Fruit fly (Drosophila melanogaster) whole organism, embryonic: ENCODE data around the gene CG1575.

ENCODE experiments used
- Atf-2 ChIP-seq: fragments of 200-800 bp; sonication (Bioruptor generic); optimal IDR thresholded peaks from 2 replicates; lab custom pipeline; 2016; ENCODE audit warnings: missing biosample characterization, missing genetic modification characterization
- CG13287 ChIP-seq: fragments of 200-800 bp; sonication (Bioruptor generic); IDR thresholded peaks from 2 replicates; pipeline ENCODE4 v1.3.6; 2022; ENCODE audit warnings: missing biosample characterization, missing genetic modification characterization; ENCODE audit not compliant: partially characterized antibody
- CG14441 ChIP-seq: fragments of 200-800 bp; sonication (Bioruptor generic); IDR thresholded peaks from 2 replicates; pipeline ENCODE4 v1.3.6; 2022; ENCODE audit warnings: missing biosample characterization, missing genetic modification characterization
- CG15073 ChIP-seq: fragments of 200-800 bp; sonication (Bioruptor generic); optimal IDR thresholded peaks from 2 replicates; lab custom pipeline; 2016; ENCODE audit warnings: missing biosample characterization, missing genetic modification characterization
- CG15479 ChIP-seq: fragments of 200-800 bp; sonication (Bioruptor generic); optimal IDR thresholded peaks from 3 replicates; lab custom pipeline; 2019; ENCODE audit warnings: missing biosample characterization, mild to moderate bottlenecking, missing genetic modification characterization, moderate library complexity
- CG15696 ChIP-seq: fragments of 200-800 bp; sonication (Bioruptor generic); optimal IDR thresholded peaks from 2 replicates; lab custom pipeline; 2019; ENCODE audit warnings: missing biosample characterization, mild to moderate bottlenecking, missing genetic modification characterization, moderate library complexity
- CG17359 ChIP-seq: fragments of 200-800 bp; sonication (Bioruptor generic); optimal IDR thresholded peaks from 3 replicates; lab custom pipeline; 2018; ENCODE audit warnings: missing biosample characterization, mild to moderate bottlenecking, missing genetic modification characterization, moderate library complexity
- CG17912 ChIP-seq: fragments of 200-800 bp; sonication (Bioruptor generic); optimal IDR thresholded peaks from 2 replicates; lab custom pipeline; 2018; ENCODE audit warnings: missing biosample characterization, mild to moderate bottlenecking, missing genetic modification characterization
- CG18476 ChIP-seq: fragments of 200-800 bp; sonication (Bioruptor generic); optimal IDR thresholded peaks from 2 replicates; lab custom pipeline; 2016; ENCODE audit warnings: missing biosample characterization, mild to moderate bottlenecking, missing genetic modification characterization
- CG33213 ChIP-seq: fragments of 200-800 bp; sonication (Bioruptor generic); optimal IDR thresholded peaks from 3 replicates; lab custom pipeline; 2016; ENCODE audit warnings: missing biosample characterization, missing genetic modification characterization
- CG34422 ChIP-seq: fragments of 200-800 bp; sonication (Bioruptor generic); IDR thresholded peaks from 3 replicates; pipeline ENCODE4 v1.3.6; 2022; ENCODE audit warnings: missing biosample characterization, missing genetic modification characterization
- CG4360 ChIP-seq: fragments of 200-800 bp; sonication (Bioruptor generic); IDR thresholded peaks from 2 replicates; pipeline ENCODE4 v1.3.6; 2022; ENCODE audit warnings: missing biosample characterization, missing genetic modification characterization
- CG7786 ChIP-seq: fragments of 200-800 bp; sonication (Bioruptor generic); optimal IDR thresholded peaks from 2 replicates; lab custom pipeline; 2016; ENCODE audit warnings: missing biosample characterization, missing genetic modification characterization
- CG7928 ChIP-seq: fragments of 200-800 bp; sonication (Bioruptor generic); optimal IDR thresholded peaks from 2 replicates; lab custom pipeline; 2017; ENCODE audit warnings: missing biosample characterization, mild to moderate bottlenecking, missing genetic modification characterization
- CG8359 ChIP-seq: fragments of 200-800 bp; sonication (Bioruptor generic); optimal IDR thresholded peaks from 2 replicates; lab custom pipeline; 2017; ENCODE audit warnings: missing biosample characterization, mild to moderate bottlenecking, missing genetic modification characterization, borderline replicate concordance
- CG8478 ChIP-seq: fragments of >200 bp; optimal IDR thresholded peaks from 2 replicates; lab custom pipeline; 2018
- CTCF ChIP-seq: fragments of 200-800 bp; sonication (Bioruptor generic); optimal IDR thresholded peaks from 2 replicates; lab custom pipeline; 2017; ENCODE audit warnings: missing biosample characterization, mild to moderate bottlenecking, missing genetic modification characterization, moderate library complexity
- D ChIP-seq, 2 experiments: fragments of 200-800 bp in 1 of 2; fragments of >200 bp in 1 of 2; sonication (Bioruptor generic) in 1 of 2; optimal IDR thresholded peaks; 2 replicates in 1 of 2; 3 replicates in 1 of 2; lab custom pipeline; 2017; ENCODE audit warnings: mild to moderate bottlenecking in 1 of 2, missing biosample characterization in 1 of 2, missing genetic modification characterization in 1 of 2, missing genetic modification reagents in 1 of 2
- Deaf1 ChIP-seq: fragments of 200-800 bp; optimal IDR thresholded peaks from 3 replicates; lab custom pipeline; 2019; ENCODE audit warnings: missing biosample characterization, mild to moderate bottlenecking, missing genetic modification characterization, moderate library complexity
- Dref ChIP-seq: fragments of 200-800 bp; sonication (Bioruptor generic); IDR thresholded peaks from 2 replicates; pipeline ENCODE4 v1.3.6; 2022; ENCODE audit warnings: missing biosample characterization, missing genetic modification characterization
- HHEX ChIP-seq: fragments of 200-800 bp; sonication (Bioruptor generic); optimal IDR thresholded peaks from 3 replicates; lab custom pipeline; 2017; ENCODE audit warnings: missing biosample characterization, mild to moderate bottlenecking, missing genetic modification characterization, missing genetic modification reagents
- Hand ChIP-seq: fragments of 200-800 bp; sonication (Bioruptor generic); optimal IDR thresholded peaks from 2 replicates; lab custom pipeline; 2017; ENCODE audit warnings: mild to moderate bottlenecking, missing biosample characterization, missing genetic modification reagents, missing genetic modification characterization
- HmgD ChIP-seq: fragments of 200-800 bp; sonication (Bioruptor generic); optimal IDR thresholded peaks from 3 replicates; lab custom pipeline; 2016; ENCODE audit warnings: missing biosample characterization, missing genetic modification characterization
- Hmx ChIP-seq: fragments of 200-800 bp; sonication (Bioruptor generic); optimal IDR thresholded peaks from 2 replicates; lab custom pipeline; 2016; ENCODE audit warnings: missing biosample characterization, missing genetic modification characterization
- Hr78 ChIP-seq, 2 experiments: fragments of 200-800 bp in 1 of 2; fragments of >200 bp in 1 of 2; sonication (Bioruptor generic) in 1 of 2; optimal IDR thresholded peaks; 2 replicates each; lab custom pipeline; 2017 to 2019; ENCODE audit warnings: missing biosample characterization in 2 of 2, missing genetic modification characterization in 2 of 2, mild to moderate bottlenecking in 1 of 2, moderate library complexity in 1 of 2
- Kr ChIP-seq: fragments of 200-800 bp; sonication (Bioruptor generic); optimal IDR thresholded peaks from 2 replicates; lab custom pipeline; 2017; ENCODE audit warnings: missing biosample characterization, mild to moderate bottlenecking, missing genetic modification characterization
- Nf-YB ChIP-seq: fragments of 200-800 bp; sonication (Bioruptor generic); optimal IDR thresholded peaks from 3 replicates; lab custom pipeline; 2019; ENCODE audit warnings: missing biosample characterization, mild to moderate bottlenecking, missing genetic modification characterization, moderate library complexity
- NfI ChIP-seq: fragments of 200-800 bp; sonication (Bioruptor generic); optimal IDR thresholded peaks from 3 replicates; lab custom pipeline; 2018; ENCODE audit warnings: missing biosample characterization, mild to moderate bottlenecking, missing genetic modification characterization, moderate library complexity
- Opbp ChIP-seq: fragments of 200-800 bp; sonication (Bioruptor generic); IDR thresholded peaks from 3 replicates; pipeline ENCODE4 v1.3.6; 2022; ENCODE audit warnings: missing biosample characterization, missing genetic modification characterization; ENCODE audit not compliant: partially characterized antibody
- Ravus ChIP-seq: fragments of 200-800 bp; sonication (Bioruptor generic); IDR thresholded peaks from 2 replicates; pipeline ENCODE4 v1.3.6; 2022; ENCODE audit warnings: missing biosample characterization, missing genetic modification characterization
- Side ChIP-seq: fragments of 200-800 bp; sonication (Bioruptor generic); optimal IDR thresholded peaks from 2 replicates; lab custom pipeline; 2016; ENCODE audit warnings: missing biosample characterization, missing genetic modification characterization
- Sry-β ChIP-seq: fragments of 200-800 bp; sonication (Bioruptor generic); optimal IDR thresholded peaks from 2 replicates; lab custom pipeline; 2018; ENCODE audit warnings: missing biosample characterization, mild to moderate bottlenecking, missing genetic modification characterization, moderate library complexity
- Tbp ChIP-seq: fragments of >200 bp; optimal IDR thresholded peaks from 2 replicates; lab custom pipeline; 2018; ENCODE audit warnings: missing biosample characterization, missing genetic modification characterization
- Vsx1 ChIP-seq: fragments of 200-800 bp; sonication (Bioruptor generic); optimal IDR thresholded peaks from 2 replicates; lab custom pipeline; 2017; ENCODE audit warnings: missing biosample characterization, mild to moderate bottlenecking, missing genetic modification characterization, missing genetic modification reagents
- dpn ChIP-seq, 2 experiments: fragments of 200-800 bp; sonication (Bioruptor generic); optimal IDR thresholded peaks; 3 replicates each; lab custom pipeline; 2016; ENCODE audit warnings: missing biosample characterization in 2 of 2, missing genetic modification characterization in 2 of 2
- emc ChIP-seq: fragments of 200-800 bp; sonication (Bioruptor generic); optimal IDR thresholded peaks from 2 replicates; lab custom pipeline; 2016; ENCODE audit warnings: missing biosample characterization, missing genetic modification characterization
- en ChIP-seq: fragments of 200-800 bp; sonication (Bioruptor generic); optimal IDR thresholded peaks from 2 replicates; lab custom pipeline; 2016; ENCODE audit warnings: missing biosample characterization, missing genetic modification characterization
- gfzf ChIP-seq: fragments of 200-800 bp; sonication (Bioruptor generic); optimal IDR thresholded peaks from 2 replicates; lab custom pipeline; 2016; ENCODE audit warnings: missing biosample characterization, mild to moderate bottlenecking, missing genetic modification characterization, moderate library complexity
- grau ChIP-seq: fragments of 200-800 bp; optimal IDR thresholded peaks from 3 replicates; lab custom pipeline; 2019; ENCODE audit warnings: missing biosample characterization, mild to moderate bottlenecking, missing genetic modification characterization, moderate library complexity
- lab ChIP-seq: fragments of 200-800 bp; sonication (Bioruptor generic); optimal IDR thresholded peaks from 3 replicates; lab custom pipeline; 2017; ENCODE audit warnings: missing biosample characterization, missing genetic modification characterization, mild to moderate bottlenecking, moderate library complexity, missing genetic modification reagents
- lmd ChIP-seq: fragments of 200-800 bp; sonication (Bioruptor generic); IDR thresholded peaks from 2 replicates; pipeline ENCODE4 v1.3.6; 2022; ENCODE audit warnings: missing biosample characterization, missing genetic modification characterization
- mam ChIP-seq: fragments of 200-800 bp; sonication (Bioruptor generic); optimal IDR thresholded peaks from 3 replicates; lab custom pipeline; 2016; ENCODE audit warnings: missing biosample characterization, missing genetic modification characterization
- nau ChIP-seq: fragments of 200-800 bp; sonication (Bioruptor generic); optimal IDR thresholded peaks from 3 replicates; lab custom pipeline; 2017; ENCODE audit warnings: missing biosample characterization, mild to moderate bottlenecking, missing genetic modification characterization, missing genetic modification reagents
- nom ChIP-seq: fragments of 200-800 bp; sonication (Bioruptor generic); optimal IDR thresholded peaks from 2 replicates; lab custom pipeline; 2017; ENCODE audit warnings: missing biosample characterization, missing genetic modification characterization, mild to moderate bottlenecking, moderate library complexity, missing genetic modification reagents
- onecut ChIP-seq: fragments of 200-800 bp; sonication (Bioruptor generic); IDR thresholded peaks from 2 replicates; pipeline ENCODE4 v1.3.6; 2022; ENCODE audit warnings: missing biosample characterization, missing genetic modification characterization
- org-1 ChIP-seq: fragments of 200-800 bp; sonication (Bioruptor generic); optimal IDR thresholded peaks from 2 replicates; lab custom pipeline; 2017; ENCODE audit warnings: missing biosample characterization, missing genetic modification characterization
- row ChIP-seq: fragments of 200-800 bp; sonication (Bioruptor generic); IDR thresholded peaks from 3 replicates; pipeline ENCODE4 v1.3.6; 2022; ENCODE audit warnings: missing biosample characterization, missing genetic modification characterization
- scrt ChIP-seq: fragments of 200-800 bp; sonication (Bioruptor generic); optimal IDR thresholded peaks from 2 replicates; lab custom pipeline; 2018; ENCODE audit warnings: missing biosample characterization, mild to moderate bottlenecking, missing genetic modification characterization, moderate library complexity
- toy ChIP-seq: fragments of 200-800 bp; sonication (Bioruptor generic); IDR thresholded peaks from 2 replicates; pipeline ENCODE4 v1.3.6; 2022; ENCODE audit warnings: missing biosample characterization, missing genetic modification characterization
- ttk ChIP-seq: fragments of 200-800 bp; sonication (Bioruptor generic); IDR thresholded peaks from 2 replicates; pipeline ENCODE4 v2.1.2; 2022; ENCODE audit warnings: missing biosample characterization, missing genetic modification characterization

The CG1575 gene

DNA sequence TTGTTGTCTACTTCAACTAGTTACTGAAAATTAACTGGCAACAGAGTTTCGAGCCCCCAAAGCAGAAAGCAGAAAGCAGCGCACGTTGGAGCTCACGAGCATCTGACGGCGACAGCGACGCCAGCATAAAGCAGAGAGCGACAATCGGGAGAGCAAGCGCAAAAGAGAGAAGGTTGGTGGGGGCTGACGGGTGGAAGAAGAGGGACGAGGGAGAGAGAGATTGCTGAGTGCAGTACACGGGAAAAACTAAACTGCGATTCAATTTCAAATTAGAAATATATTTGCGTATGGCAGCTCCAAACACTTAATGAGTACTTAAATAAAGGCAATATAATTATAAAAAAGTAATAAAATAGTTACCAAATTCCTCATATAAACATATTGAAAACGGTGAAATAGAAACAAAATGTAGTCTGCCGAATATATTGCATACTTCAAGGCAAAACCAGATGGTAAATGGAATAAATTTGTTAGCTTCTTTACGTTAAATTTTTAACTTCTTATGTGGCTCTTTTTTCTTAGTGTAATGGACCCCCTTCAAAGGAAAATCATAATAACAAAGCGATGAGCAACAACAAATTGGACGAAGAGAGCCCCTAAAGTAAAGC, 24.6 kb upstream of the CG1575 start (continued):
- peak; percentile 89 for TF ChIP-seq scrt (GFP tag; lab: Kevin White, UChicago)
- peak; percentile 98 for TF ChIP-seq row (GFP tag; lab: Robert Waterston, UW)
- no peak for TF ChIP-seq gfzf (GFP tag; lab: Kevin White, UChicago)
- TF ChIP-seq mam (GFP tag; lab: Kevin White, UChicago): peak; percentile 86
- TF ChIP-seq Tbp (GFP tag; lab: Kevin White, UChicago): no peak
- peak; percentile 67 for TF ChIP-seq Hmx (GFP tag; lab: Kevin White, UChicago)
- TF ChIP-seq CG4360 (GFP tag; lab: Robert Waterston, UW): peak; percentile 42; the same call in 1 of the 2 replicates
- TF ChIP-seq Atf-2: peak; percentile 75
- peak; percentile 46 for TF ChIP-seq CG15073 (GFP tag; lab: Kevin White, UChicago)
- peak; percentile 91 for TF ChIP-seq CG18476 (GFP tag; lab: Kevin White, UChicago)
- TF ChIP-seq HmgD (GFP tag; lab: Kevin White, UChicago): no peak
- peak; percentile 91 for TF ChIP-seq nom (GFP tag; lab: Kevin White, UChicago)
- peak; percentile 88 to 93 for TF ChIP-seq dpn (GFP tag; optimal IDR thresholded peaks at IDR 0.05; lab: Kevin White, UChicago)
- no peak for TF ChIP-seq Dref
- peak; percentile 60 for TF ChIP-seq emc
- peak; percentile 82 for TF ChIP-seq toy (GFP tag; lab: Robert Waterston, UW)
- peak; percentile 79 for TF ChIP-seq Ravus
- TF ChIP-seq CG7786 (GFP tag; lab: Kevin White, UChicago): peak; percentile 84
- peak; percentile 89 for TF ChIP-seq ttk (GFP tag; lab: Robert Waterston, UW)
- no peak for TF ChIP-seq CG13287 (GFP tag; lab: Robert Waterston, UW)
- peak; percentile 30 for TF ChIP-seq en (GFP tag; lab: Kevin White, UChicago)
- peak; percentile 81 for TF ChIP-seq CG15696
- TF ChIP-seq CG33213 (GFP tag; lab: Kevin White, UChicago): peak; percentile 18
- TF ChIP-seq CG14441 (GFP tag; lab: Robert Waterston, UW): peak; percentile 91
- peak; percentile 91 for TF ChIP-seq nau (GFP tag; lab: Kevin White, UChicago)
- TF ChIP-seq CG34422: peak; percentile 92
- no peak for TF ChIP-seq CG15479
- peak; percentile 96 for TF ChIP-seq CG17359 (tag; lab: Kevin White, UChicago)
- TF ChIP-seq lmd (GFP tag; lab: Robert Waterston, UW): peak; percentile 95
- peak; percentile 81 for TF ChIP-seq CG17912 (GFP tag; lab: Kevin White, UChicago)
- peak; percentile 95 for TF ChIP-seq NfI (GFP tag; lab: Kevin White, UChicago)
- peak; percentile 94 for TF ChIP-seq org-1 (GFP tag; lab: Kevin White, UChicago)
- no peak for TF ChIP-seq CG8478 (lab: Kevin White, UChicago)
- TF ChIP-seq Hr78 (GFP tag; optimal IDR thresholded peaks at IDR 0.05; lab: Kevin White, UChicago): peak in 1 of 2 experiments; percentile 77
- TF ChIP-seq CG8359 (GFP tag; lab: Kevin White, UChicago): peak; percentile 87
- TF ChIP-seq Hand (GFP tag; lab: Kevin White, UChicago): peak; percentile 95
- TF ChIP-seq CG7928 (GFP tag; lab: Kevin White, UChicago): peak; percentile 71
- peak; percentile 81 for TF ChIP-seq Deaf1
- no peak for TF ChIP-seq Kr (GFP tag; lab: Kevin White, UChicago)
- TF ChIP-seq onecut (GFP tag; lab: Robert Waterston, UW): peak; percentile 87
- TF ChIP-seq Opbp: no peak
- TF ChIP-seq Nf-YB (GFP tag; lab: Kevin White, UChicago): peak; percentile 84
- TF ChIP-seq lab: peak; percentile 97
- peak; percentile 95 for TF ChIP-seq HHEX (GFP tag; lab: Kevin White, UChicago)
- TF ChIP-seq Sry-β (GFP tag; lab: Kevin White, UChicago): peak; percentile 57
- peak; percentile 90 for TF ChIP-seq Vsx1 (GFP tag; lab: Kevin White, UChicago)
- peak; percentile 61 for TF ChIP-seq CTCF (GFP tag; lab: Kevin White, UChicago)
- peak; percentile 54 for TF ChIP-seq Side (GFP tag; lab: Kevin White, UChicago)
- TF ChIP-seq D (optimal IDR thresholded peaks at IDR 0.05; lab: Kevin White, UChicago): no peak
- TF ChIP-seq D (GFP tag; optimal IDR thresholded peaks at IDR 0.05; lab: Kevin White, UChicago): peak; percentile 96
- peak; percentile 96 for TF ChIP-seq grau (tag; lab: Kevin White, UChicago)
